Fruit fly (Drosophila melanogaster): Measurements from ENCODE around the gene CG32815.

The CG32815 gene

dm6 chrX:908763-909497, 23.3 kb upstream of the CG32815 start (continued):
- no peak for TF ChIP-seq Nf-YB (GFP tag; optimal IDR thresholded peaks at IDR 0.05)
- no peak for TF ChIP-seq seq (GFP tag; IDR thresholded peaks at IDR 0.05)
- no peak for TF ChIP-seq jigr1 (GFP tag; IDR thresholded peaks at IDR 0.05)
- no peak for TF ChIP-seq HLH3B (GFP tag; IDR thresholded peaks at IDR 0.05)
- no peak for TF ChIP-seq CG2129 (GFP tag; IDR thresholded peaks at IDR 0.05; ENCODE audit: partially characterized antibody)
- no peak for TF ChIP-seq Trl (optimal IDR thresholded peaks at IDR 0.05)
- TF ChIP-seq Trl (GFP tag; optimal IDR thresholded peaks at IDR 0.05) = no peak
- no peak for TF ChIP-seq Chrac-16 (GFP tag; optimal IDR thresholded peaks at IDR 0.05)
- no peak for TF ChIP-seq inv (GFP tag; IDR thresholded peaks at IDR 0.05; ENCODE audit: partially characterized antibody)
- TF ChIP-seq gce (GFP tag; IDR thresholded peaks at IDR 0.05) = no peak
- TF ChIP-seq cwo (GFP tag; optimal IDR thresholded peaks at IDR 0.05) = peak; percentile 59
- TF ChIP-seq aop (GFP tag; IDR thresholded peaks at IDR 0.05) = no peak
- peak in 1 of 2 experiments; percentile 36 for TF ChIP-seq crp (GFP tag; optimal IDR thresholded peaks at IDR 0.05)
- no peak for TF ChIP-seq jumu (GFP tag; optimal IDR thresholded peaks at IDR 0.05)
- no peak for TF ChIP-seq slou (GFP tag; optimal IDR thresholded peaks at IDR 0.05)
- no peak for TF ChIP-seq phol (tag; optimal IDR thresholded peaks at IDR 0.05)
- no peak for TF ChIP-seq ftz-f1 (GFP tag; optimal IDR thresholded peaks at IDR 0.05)
- no peak for TF ChIP-seq Ada2b (GFP tag; IDR thresholded peaks at IDR 0.05)
- TF ChIP-seq shn (GFP tag; optimal IDR thresholded peaks at IDR 0.05) = no peak
- no peak for TF ChIP-seq sd (tag; optimal IDR thresholded peaks at IDR 0.05)
- TF ChIP-seq CG12236 (GFP tag; optimal IDR thresholded peaks at IDR 0.05) = no peak
- TF ChIP-seq Hr78 (GFP tag; optimal IDR thresholded peaks at IDR 0.05) = peak in 1 of 2 experiments; percentile 1
- TF ChIP-seq CG5180 (GFP tag; optimal IDR thresholded peaks at IDR 0.05) = peak; percentile 92
- TF ChIP-seq CG10431 (GFP tag; optimal IDR thresholded peaks at IDR 0.05) = no peak
- peak; percentile 50; the same call in 1 of the 2 replicates for TF ChIP-seq CG4360 (GFP tag; IDR thresholded peaks at IDR 0.05)

dm6 chrX:921359-921758, 10.9 kb upstream of the CG32815 start:
- TF ChIP-seq sens (GFP tag) = peak; percentile 79
- no peak for TF ChIP-seq az2 (GFP tag; optimal IDR thresholded peaks at IDR 0.05)
- peak; percentile 31; the same call in 1 of the 2 replicates for TF ChIP-seq Xrp1 (GFP tag; IDR thresholded peaks at IDR 0.05)
- TF ChIP-seq CG9932 (GFP tag; IDR thresholded peaks at IDR 0.05) = 0 out of 2 replicates have a peak, but pooled peaks have one; percentile 20
- peak; percentile 52 for TF ChIP-seq slbo (GFP tag; IDR thresholded peaks at IDR 0.05)
- TF ChIP-seq ara (GFP tag; IDR thresholded peaks at IDR 0.05) = no peak
- no peak for TF ChIP-seq pfk (GFP tag; optimal IDR thresholded peaks at IDR 0.05)
- peak in 1 of 2 experiments; percentile 25 for TF ChIP-seq bsh (GFP tag; optimal IDR thresholded peaks at IDR 0.05)
- TF ChIP-seq CG32532 (GFP tag; IDR thresholded peaks at IDR 0.05) = peak; percentile 27; the same call in 1 of the 2 replicates
- 0 out of 3 replicates have a peak, but pooled peaks have one; percentile 14 for TF ChIP-seq zfh1 (GFP tag; IDR thresholded peaks at IDR 0.05)
- TF ChIP-seq lilli (GFP tag; optimal IDR thresholded peaks at IDR 0.05) = peak; percentile 16
- TF ChIP-seq hkb (optimal IDR thresholded peaks at IDR 0.05) = no peak
- 0 out of 2 replicates have a peak, but pooled peaks have one; percentile 27 for TF ChIP-seq hkb (GFP tag; IDR thresholded peaks at IDR 0.05)
- no peak for TF ChIP-seq Bdp1 (GFP tag; optimal IDR thresholded peaks at IDR 0.05)
- peak; percentile 40; the same call in 1 of the 2 replicates for TF ChIP-seq Ptx1 (GFP tag; IDR thresholded peaks at IDR 0.05)
- TF ChIP-seq NfI (GFP tag; optimal IDR thresholded peaks at IDR 0.05) = no peak
- TF ChIP-seq CG7556 (GFP tag; optimal IDR thresholded peaks at IDR 0.05) = peak; percentile 3
- TF ChIP-seq oc (tag; optimal IDR thresholded peaks at IDR 0.05) = no peak
- no peak for TF ChIP-seq Gsc (GFP tag; IDR thresholded peaks at IDR 0.05)
- TF ChIP-seq dysf (GFP tag; IDR thresholded peaks at IDR 0.05) = 0 out of 3 replicates have a peak, but pooled peaks have one; percentile 26
- 0 out of 2 replicates have a peak, but pooled peaks have one; percentile 12 for TF ChIP-seq CG10366 (GFP tag; IDR thresholded peaks at IDR 0.05)
- TF ChIP-seq CG2712 (tag; optimal IDR thresholded peaks at IDR 0.05) = no peak
- TF ChIP-seq CG11456 (GFP tag; IDR thresholded peaks at IDR 0.05) = 0 out of 3 replicates have a peak, but pooled peaks have one; percentile 10
- TF ChIP-seq Meics (GFP tag; optimal IDR thresholded peaks at IDR 0.05) = peak; percentile 5
- TF ChIP-seq gcm2 (GFP tag; optimal IDR thresholded peaks at IDR 0.05) = no peak
- TF ChIP-seq CG18599 (GFP tag; optimal IDR thresholded peaks at IDR 0.05) = peak; percentile 53
